Fruit fly (Drosophila melanogaster) whole organism, embryonic: ENCODE data around the gene unc-119.

Source experiments
- Ada2b ChIP-seq: fragments of 200-800 bp; sonication (Bioruptor generic); IDR thresholded peaks from 2 replicates; pipeline ENCODE4 v1.3.6; 2022; ENCODE audit warnings: missing biosample characterization, missing genetic modification characterization
- Asciz ChIP-seq: fragments of 200-800 bp; sonication (Bioruptor generic); optimal IDR thresholded peaks from 2 replicates; lab custom pipeline; 2017; ENCODE audit warnings: missing biosample characterization, mild to moderate bottlenecking, missing genetic modification characterization, missing genetic modification reagents
- B-H1 ChIP-seq: fragments of 200-800 bp; sonication (Bioruptor generic); IDR thresholded peaks from 3 replicates; pipeline ENCODE4 v1.3.6; 2022; ENCODE audit warnings: missing biosample characterization, missing genetic modification characterization
- Bgb ChIP-seq: fragments of 200-800 bp; sonication (Bioruptor generic); IDR thresholded peaks from 2 replicates; pipeline ENCODE4 v1.3.6; 2022; ENCODE audit warnings: missing biosample characterization, missing genetic modification characterization; ENCODE audit not compliant: partially characterized antibody
- C15 ChIP-seq: fragments of 200-800 bp; sonication (Bioruptor generic); IDR thresholded peaks from 3 replicates; pipeline ENCODE4 v1.3.6; 2022; ENCODE audit warnings: missing biosample characterization, missing genetic modification characterization
- CG10267 ChIP-seq: fragments of 200-800 bp; sonication (Bioruptor generic); optimal IDR thresholded peaks from 2 replicates; lab custom pipeline; 2018; ENCODE audit warnings: missing biosample characterization, mild to moderate bottlenecking, missing genetic modification characterization, moderate library complexity
- CG10431 ChIP-seq: fragments of 200-800 bp; sonication (Bioruptor generic); optimal IDR thresholded peaks from 3 replicates; lab custom pipeline; 2018; ENCODE audit warnings: missing biosample characterization, mild to moderate bottlenecking, missing genetic modification characterization
- CG11504 ChIP-seq: fragments of 200-800 bp; sonication (Bioruptor generic); optimal IDR thresholded peaks from 3 replicates; lab custom pipeline; 2019; ENCODE audit warnings: missing biosample characterization, mild to moderate bottlenecking, missing genetic modification characterization, moderate library complexity
- CG11695 ChIP-seq: fragments of 200-800 bp; sonication (Bioruptor generic); IDR thresholded peaks from 3 replicates; pipeline ENCODE4 v1.3.6; 2022; ENCODE audit warnings: missing biosample characterization, missing genetic modification characterization
- CG11696 ChIP-seq: fragments of 200-800 bp; sonication (Bioruptor generic); IDR thresholded peaks from 2 replicates; pipeline ENCODE4 v1.3.6; 2022; ENCODE audit warnings: missing biosample characterization, missing genetic modification characterization
- CG12155 ChIP-seq: fragments of 200-800 bp; sonication (Bioruptor generic); optimal IDR thresholded peaks from 3 replicates; lab custom pipeline; 2016; ENCODE audit warnings: missing biosample characterization, missing genetic modification characterization
- CG12236 ChIP-seq: fragments of 200-800 bp; sonication (Bioruptor generic); optimal IDR thresholded peaks from 2 replicates; lab custom pipeline; 2016; ENCODE audit warnings: missing biosample characterization, missing genetic modification characterization
- CG12391 ChIP-seq: fragments of 200-800 bp; sonication (Bioruptor generic); optimal IDR thresholded peaks from 3 replicates; lab custom pipeline; 2018; ENCODE audit warnings: missing biosample characterization, mild to moderate bottlenecking, missing genetic modification characterization, moderate library complexity
- CG13894 ChIP-seq: fragments of 200-800 bp; sonication (Bioruptor generic); optimal IDR thresholded peaks from 3 replicates; lab custom pipeline; 2018; ENCODE audit warnings: missing biosample characterization, mild to moderate bottlenecking, missing genetic modification characterization, moderate library complexity
- CG14441 ChIP-seq: fragments of 200-800 bp; sonication (Bioruptor generic); IDR thresholded peaks from 2 replicates; pipeline ENCODE4 v1.3.6; 2022; ENCODE audit warnings: missing biosample characterization, missing genetic modification characterization
- CG15073 ChIP-seq: fragments of 200-800 bp; sonication (Bioruptor generic); optimal IDR thresholded peaks from 2 replicates; lab custom pipeline; 2016; ENCODE audit warnings: missing biosample characterization, missing genetic modification characterization
- CG15269 ChIP-seq: fragments of 200-800 bp; sonication (Bioruptor generic); optimal IDR thresholded peaks from 2 replicates; lab custom pipeline; 2018; ENCODE audit warnings: missing biosample characterization, mild to moderate bottlenecking, missing genetic modification characterization, moderate library complexity
- CG16815 ChIP-seq: fragments of 200-800 bp; sonication (Bioruptor generic); optimal IDR thresholded peaks from 3 replicates; lab custom pipeline; 2017; ENCODE audit warnings: missing biosample characterization, mild to moderate bottlenecking, missing genetic modification characterization
- CG17612 ChIP-seq: fragments of 200-800 bp; sonication (Bioruptor generic); IDR thresholded peaks from 2 replicates; pipeline ENCODE4 v1.3.6; 2022; ENCODE audit warnings: missing biosample characterization, missing genetic modification characterization
- CG43689 ChIP-seq: fragments of 200-800 bp; sonication (Bioruptor generic); IDR thresholded peaks from 2 replicates; pipeline ENCODE4 v1.3.6; 2022; ENCODE audit warnings: missing biosample characterization, missing genetic modification characterization
- CG7839 ChIP-seq: fragments of 200-800 bp; sonication (Bioruptor generic); optimal IDR thresholded peaks from 3 replicates; lab custom pipeline; 2018; ENCODE audit warnings: missing biosample characterization, mild to moderate bottlenecking, missing genetic modification characterization, moderate library complexity
- CG8924 ChIP-seq: fragments of 200-800 bp; optimal IDR thresholded peaks from 3 replicates; lab custom pipeline; 2019; ENCODE audit warnings: missing biosample characterization, mild to moderate bottlenecking, missing genetic modification characterization, moderate library complexity
- CG9876 ChIP-seq: fragments of 200-800 bp; sonication (Bioruptor generic); optimal IDR thresholded peaks from 2 replicates; lab custom pipeline; 2016; ENCODE audit warnings: missing biosample characterization, missing genetic modification characterization
- CHES-1-like ChIP-seq: fragments of 200-800 bp; sonication (Bioruptor generic); optimal IDR thresholded peaks from 2 replicates; lab custom pipeline; 2016; ENCODE audit warnings: missing biosample characterization, missing genetic modification characterization
- D ChIP-seq, 2 experiments: fragments of 200-800 bp in 1 of 2; fragments of >200 bp in 1 of 2; sonication (Bioruptor generic) in 1 of 2; optimal IDR thresholded peaks; 2 replicates in 1 of 2; 3 replicates in 1 of 2; lab custom pipeline; 2017; ENCODE audit warnings: mild to moderate bottlenecking in 1 of 2, missing biosample characterization in 1 of 2, missing genetic modification characterization in 1 of 2, missing genetic modification reagents in 1 of 2
- Eip74EF ChIP-seq, 2 experiments: fragments of 200-800 bp in 1 of 2; fragments of >200 bp in 1 of 2; sonication (Bioruptor generic) in 1 of 2; optimal IDR thresholded peaks; 2 replicates each; lab custom pipeline; 2017 to 2019; ENCODE audit warnings: missing biosample characterization in 2 of 2, missing genetic modification characterization in 2 of 2, mild to moderate bottlenecking in 1 of 2, moderate library complexity in 1 of 2
- Fer1 ChIP-seq: fragments of 200-800 bp; sonication (Bioruptor generic); optimal IDR thresholded peaks from 2 replicates; lab custom pipeline; 2017; ENCODE audit warnings: missing biosample characterization, mild to moderate bottlenecking, missing genetic modification characterization
- Fer2 ChIP-seq: fragments of 200-800 bp; sonication (Bioruptor generic); optimal IDR thresholded peaks from 2 replicates; lab custom pipeline; 2018; ENCODE audit warnings: missing biosample characterization, mild to moderate bottlenecking, missing genetic modification characterization, moderate library complexity
- Fer3 ChIP-seq: fragments of 200-800 bp; sonication (Bioruptor generic); optimal IDR thresholded peaks from 2 replicates; lab custom pipeline; 2018; ENCODE audit warnings: missing biosample characterization, mild to moderate bottlenecking, missing genetic modification characterization, moderate library complexity
- Meics ChIP-seq: fragments of 200-800 bp; sonication (Bioruptor generic); optimal IDR thresholded peaks from 2 replicates; lab custom pipeline; 2017; ENCODE audit warnings: missing biosample characterization, mild to moderate bottlenecking, missing genetic modification characterization
- NFAT ChIP-seq: fragments of 200-800 bp; sonication (Bioruptor generic); IDR thresholded peaks from 2 replicates; pipeline ENCODE4 v1.3.6; 2022; ENCODE audit warnings: missing biosample characterization, missing genetic modification characterization
- Oaz ChIP-seq: fragments of 200-800 bp; sonication (Bioruptor generic); IDR thresholded peaks from 2 replicates; pipeline ENCODE4 v1.3.6; 2022; ENCODE audit warnings: missing biosample characterization, missing genetic modification characterization
- Sry-δ ChIP-seq: fragments of 200-800 bp; sonication (Bioruptor generic); optimal IDR thresholded peaks from 2 replicates; lab custom pipeline; 2016; ENCODE audit warnings: missing biosample characterization, missing genetic modification characterization
- Stat92E ChIP-seq, 3 experiments: fragments of >200 bp in 2 of 3; fragments of 200-800 bp in 1 of 3; sonication (Bioruptor generic) in 1 of 3; optimal IDR thresholded peaks; 2 replicates each; lab custom pipeline; 2017 to 2019; ENCODE audit warnings: missing biosample characterization in 3 of 3, missing genetic modification characterization in 3 of 3, mild to moderate bottlenecking in 1 of 3, moderate library complexity in 1 of 3
- Vsx1 ChIP-seq: fragments of 200-800 bp; sonication (Bioruptor generic); optimal IDR thresholded peaks from 2 replicates; lab custom pipeline; 2017; ENCODE audit warnings: missing biosample characterization, mild to moderate bottlenecking, missing genetic modification characterization, missing genetic modification reagents
- Xrp1 ChIP-seq: fragments of 200-800 bp; sonication (Bioruptor generic); IDR thresholded peaks from 2 replicates; pipeline ENCODE4 v1.3.6; 2022; ENCODE audit warnings: missing biosample characterization, missing genetic modification characterization
- bab2 ChIP-seq: fragments of 200-800 bp; sonication (Bioruptor generic); optimal IDR thresholded peaks from 2 replicates; lab custom pipeline; 2016; ENCODE audit warnings: missing biosample characterization, missing genetic modification characterization
- ken ChIP-seq: fragments of 200-800 bp; sonication (Bioruptor generic); IDR thresholded peaks from 3 replicates; pipeline ENCODE4 v1.3.6; 2022; ENCODE audit warnings: missing biosample characterization, missing genetic modification characterization
- lbe ChIP-seq: fragments of 200-800 bp; sonication (Bioruptor generic); optimal IDR thresholded peaks from 2 replicates; lab custom pipeline; 2016; ENCODE audit warnings: missing biosample characterization, mild to moderate bottlenecking, missing genetic modification characterization
- nau ChIP-seq: fragments of 200-800 bp; sonication (Bioruptor generic); optimal IDR thresholded peaks from 3 replicates; lab custom pipeline; 2017; ENCODE audit warnings: missing biosample characterization, mild to moderate bottlenecking, missing genetic modification characterization, missing genetic modification reagents
- nerfin-2 ChIP-seq: fragments of 200-800 bp; sonication (Bioruptor generic); IDR thresholded peaks from 2 replicates; pipeline ENCODE4 v1.3.6; 2022; ENCODE audit warnings: missing biosample characterization, missing genetic modification characterization; ENCODE audit not compliant: partially characterized antibody
- onecut ChIP-seq: fragments of 200-800 bp; sonication (Bioruptor generic); IDR thresholded peaks from 2 replicates; pipeline ENCODE4 v1.3.6; 2022; ENCODE audit warnings: missing biosample characterization, missing genetic modification characterization
- scrt ChIP-seq: fragments of 200-800 bp; sonication (Bioruptor generic); optimal IDR thresholded peaks from 2 replicates; lab custom pipeline; 2018; ENCODE audit warnings: missing biosample characterization, mild to moderate bottlenecking, missing genetic modification characterization, moderate library complexity
- sim ChIP-seq: fragments of 200-800 bp; sonication (Bioruptor generic); IDR thresholded peaks from 2 replicates; pipeline ENCODE4 v1.3.6; 2022; ENCODE audit warnings: missing biosample characterization, missing genetic modification characterization
- sob ChIP-seq: fragments of 200-800 bp; sonication (Bioruptor generic); IDR thresholded peaks from 2 replicates; pipeline ENCODE4 v1.3.6; 2022; ENCODE audit warnings: missing biosample characterization, missing genetic modification characterization
- zen ChIP-seq: fragments of 200-800 bp; sonication (Bioruptor generic); optimal IDR thresholded peaks from 3 replicates; lab custom pipeline; 2018; ENCODE audit warnings: missing biosample characterization, mild to moderate bottlenecking, missing genetic modification characterization, moderate library complexity

The unc-119 gene

DNA sequence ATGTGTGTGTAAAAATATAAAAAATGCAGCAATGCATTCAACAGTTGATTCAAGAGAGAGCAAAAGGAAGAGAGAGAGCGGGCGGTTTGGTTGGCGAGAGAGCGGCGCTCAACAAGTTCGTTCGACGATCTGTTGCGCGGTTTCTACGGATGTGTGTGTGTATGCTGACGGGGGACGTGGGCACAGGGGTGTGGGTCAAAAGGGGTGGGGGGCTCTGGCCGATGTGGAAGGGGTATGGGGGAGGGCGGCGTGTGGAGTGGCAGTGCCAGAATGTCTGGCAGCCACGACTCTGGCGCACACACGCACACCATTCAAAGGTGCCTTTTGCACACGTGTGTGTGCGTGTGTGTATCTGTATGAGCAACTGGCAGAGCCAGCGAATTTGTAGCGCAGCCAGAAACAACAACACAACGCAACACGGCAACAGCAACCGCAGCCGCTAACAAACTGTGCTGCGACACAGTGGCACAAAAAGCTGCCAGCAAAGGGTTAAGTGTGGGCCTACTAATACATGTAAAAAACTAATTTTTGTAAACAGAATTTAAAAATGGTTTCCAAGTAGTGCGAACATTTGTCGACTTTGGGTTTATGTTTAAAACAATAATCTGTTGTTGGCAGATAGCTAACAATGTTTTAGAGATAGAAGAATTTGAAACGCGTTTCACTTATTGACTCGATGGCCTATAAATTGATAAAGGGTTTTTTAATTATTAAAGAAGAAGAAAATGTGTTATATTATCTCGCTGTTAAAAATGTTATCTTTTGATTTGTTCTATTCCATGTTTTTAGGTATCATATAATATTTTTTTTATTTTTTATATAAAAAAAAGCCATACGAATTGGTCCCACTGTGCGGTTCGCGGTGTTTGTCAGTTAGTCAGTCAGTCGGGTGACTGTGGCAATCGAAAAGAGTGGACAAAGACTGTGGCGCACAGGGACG lies 15.7 kb upstream of the unc-119 start (continued):
- TF ChIP-seq Xrp1, result peak; percentile 82
- peak; percentile 53 for TF ChIP-seq sob (GFP tag; lab: Robert Waterston, UW)
- TF ChIP-seq D (optimal IDR thresholded peaks at IDR 0.05; lab: Kevin White, UChicago), result no peak
- peak; percentile 97 for TF ChIP-seq D (GFP tag; optimal IDR thresholded peaks at IDR 0.05; lab: Kevin White, UChicago)
- peak; percentile 67 for TF ChIP-seq bab2
- TF ChIP-seq CG13894 (tag; lab: Kevin White, UChicago), result peak; percentile 7
- peak; percentile 67 for TF ChIP-seq CG14441 (GFP tag; lab: Robert Waterston, UW)
- TF ChIP-seq CG15269 (tag; lab: Kevin White, UChicago), result peak; percentile 94
- TF ChIP-seq nau (GFP tag; lab: Kevin White, UChicago), result peak; percentile 46
- peak in 1 of 2 experiments; percentile 67 for TF ChIP-seq Eip74EF (GFP tag; optimal IDR thresholded peaks at IDR 0.05; lab: Kevin White, UChicago)
- TF ChIP-seq CG12391, result peak; percentile 92
- TF ChIP-seq CG7839 (tag; lab: Kevin White, UChicago), result peak; percentile 94
- TF ChIP-seq Sry-δ (GFP tag; lab: Kevin White, UChicago), result peak; percentile 18
- peak; percentile 76 for TF ChIP-seq CG12155 (GFP tag; lab: Kevin White, UChicago)
- peak; percentile 80 for TF ChIP-seq Fer3 (tag; lab: Kevin White, UChicago)
- TF ChIP-seq scrt (GFP tag; lab: Kevin White, UChicago), result peak; percentile 75
- TF ChIP-seq CG43689 (GFP tag; lab: Robert Waterston, UW), result peak; percentile 45; the same call in 1 of the 2 replicates
- peak; percentile 45; the same call in 1 of the 2 replicates for TF ChIP-seq Bgb (GFP tag; lab: Robert Waterston, UW)
- peak; percentile 89 for TF ChIP-seq CG10267
- TF ChIP-seq CG16815 (GFP tag; lab: Kevin White, UChicago), result peak; percentile 95
- peak; percentile 82 for TF ChIP-seq lbe (GFP tag; lab: Kevin White, UChicago)
- peak; percentile 61 for TF ChIP-seq Oaz
- no peak for TF ChIP-seq Stat92E (GFP tag; optimal IDR thresholded peaks at IDR 0.05; lab: Kevin White, UChicago)
- TF ChIP-seq CG8924 (tag; lab: Kevin White, UChicago), result peak; percentile 96
- TF ChIP-seq CG11696 (GFP tag; lab: Robert Waterston, UW), result peak; percentile 41; the same call in 1 of the 2 replicates
- 0 out of 2 replicates have a peak, but pooled peaks have one; percentile 34 for TF ChIP-seq CG17612 (GFP tag; lab: Robert Waterston, UW)
- TF ChIP-seq nerfin-2, result no peak
- peak; percentile 53 for TF ChIP-seq CG12236 (GFP tag; lab: Kevin White, UChicago)
- peak; percentile 57 for TF ChIP-seq Ada2b
- TF ChIP-seq Fer2, result peak; percentile 72
- peak; percentile 26; the same call in 1 of the 3 replicates for TF ChIP-seq C15 (GFP tag; lab: Robert Waterston, UW)
- peak; percentile 58 for TF ChIP-seq CHES-1-like
- peak; percentile 68 for TF ChIP-seq CG15073 (GFP tag; lab: Kevin White, UChicago)
- peak; percentile 69 for TF ChIP-seq CG9876 (GFP tag; lab: Kevin White, UChicago)
- peak; percentile 6; the same call in 1 of the 2 replicates for TF ChIP-seq onecut (GFP tag; lab: Robert Waterston, UW)
- peak; percentile 39 for TF ChIP-seq NFAT (GFP tag; lab: Robert Waterston, UW)
- peak; percentile 96 for TF ChIP-seq Meics (GFP tag; lab: Kevin White, UChicago)
- TF ChIP-seq B-H1, result peak; percentile 64
- peak; percentile 87 for TF ChIP-seq Fer1
- peak; percentile 87 for TF ChIP-seq CG10431 (GFP tag; lab: Kevin White, UChicago)
- peak; percentile 94 for TF ChIP-seq CG11504
- peak; percentile 95 for TF ChIP-seq Asciz (GFP tag; lab: Kevin White, UChicago)
- peak; percentile 89 for TF ChIP-seq Vsx1 (GFP tag; lab: Kevin White, UChicago)
- TF ChIP-seq CG11695 (GFP tag; lab: Robert Waterston, UW), result peak; percentile 85
- peak; percentile 42; the same call in 1 of the 2 replicates for TF ChIP-seq sim (GFP tag; lab: Robert Waterston, UW)
- peak; percentile 90 for TF ChIP-seq zen (tag; lab: Kevin White, UChicago)
- peak; percentile 52; the same call in 2 of the 3 replicates for TF ChIP-seq ken (GFP tag; lab: Robert Waterston, UW)
